Fruit fly (Drosophila melanogaster): Measurements from ENCODE around the gene CG13721.

Gene CG13721

dm6 chr3L:4531941-4532478 is 34.4 kb upstream of the CG13721 start, which contains the start of gene Tie:
Tie (minus strand) TSS chr3L:4532145.
- TF ChIP-seq cic (GFP tag; optimal IDR thresholded peaks at IDR 0.05) (no peak), bab1 (GFP tag; optimal IDR thresholded peaks at IDR 0.05) (peak; percentile 67), CG7045 (GFP tag; optimal IDR thresholded peaks at IDR 0.05) (no peak)

dm6 chr3L:4521809-4522208 is 24.2 kb upstream of the CG13721 start:
- TF ChIP-seq CG1620 (GFP tag; optimal IDR thresholded peaks at IDR 0.05) = no peak
- no peak for TF ChIP-seq Hr96 (GFP tag; optimal IDR thresholded peaks at IDR 0.05)
- TF ChIP-seq Mnt (GFP tag; optimal IDR thresholded peaks at IDR 0.05) = no peak
- no peak for TF ChIP-seq bab1 (GFP tag; optimal IDR thresholded peaks at IDR 0.05)
- no peak for TF ChIP-seq Clk (GFP tag; optimal IDR thresholded peaks at IDR 0.05)
- TF ChIP-seq toe (GFP tag; optimal IDR thresholded peaks at IDR 0.05) = no peak
- TF ChIP-seq kay (GFP tag; ENCODE audit: borderline replicate concordance) = no peak
- no peak for TF ChIP-seq ovo (GFP tag; optimal IDR thresholded peaks at IDR 0.05)
- TF ChIP-seq CG7045 (GFP tag; optimal IDR thresholded peaks at IDR 0.05) = no peak
- TF ChIP-seq CG12768 (GFP tag; optimal IDR thresholded peaks at IDR 0.05) = no peak

- TF ChIP-seq Hr96 (GFP tag; optimal IDR thresholded peaks at IDR 0.05) (no peak), tj (GFP tag; optimal IDR thresholded peaks at IDR 0.05) (no peak), cnc (optimal IDR thresholded peaks at IDR 0.05) (no peak)
Measured at dm6 chr3L:4519417-4519931, 21.9 kb upstream of the CG13721 start.

dm6 chr3L:4516378-4516777 is 18.8 kb upstream of the CG13721 start:
- no peak for TF ChIP-seq Crg-1 (GFP tag; optimal IDR thresholded peaks at IDR 0.05)

dm6 chr3L:4510317-4510716 is 12.7 kb upstream of the CG13721 start:
- no peak for TF ChIP-seq ovo (GFP tag; optimal IDR thresholded peaks at IDR 0.05)
- TF ChIP-seq CG1620 (GFP tag; optimal IDR thresholded peaks at IDR 0.05) = no peak
- no peak for TF ChIP-seq kay (GFP tag; ENCODE audit: borderline replicate concordance)

- TF ChIP-seq pad (GFP tag; optimal IDR thresholded peaks at IDR 0.05) = no peak
- no peak for TF ChIP-seq CG33017 (tag; optimal IDR thresholded peaks at IDR 0.05)
- TF ChIP-seq CG11617 (GFP tag; optimal IDR thresholded peaks at IDR 0.05) = no peak
- no peak for TF ChIP-seq tj (GFP tag; optimal IDR thresholded peaks at IDR 0.05)
Measured at dm6 chr3L:4508926-4509457, 11.4 kb upstream of the CG13721 start.

dm6 chr3L:4508307-4508706 is 10.7 kb upstream of the CG13721 start, which contains the start of gene NT1:
NT1 (minus strand) TSS chr3L:4508433.
- TF ChIP-seq Hr96 (GFP tag; optimal IDR thresholded peaks at IDR 0.05) (no peak), ovo (GFP tag; optimal IDR thresholded peaks at IDR 0.05) (no peak), bab1 (GFP tag; optimal IDR thresholded peaks at IDR 0.05) (no peak), CG7045 (GFP tag; optimal IDR thresholded peaks at IDR 0.05) (no peak), cnc (optimal IDR thresholded peaks at IDR 0.05) (no peak), CG5204 (GFP tag; optimal IDR thresholded peaks at IDR 0.05) (no peak), pad (GFP tag; optimal IDR thresholded peaks at IDR 0.05) (no peak), tj (GFP tag; optimal IDR thresholded peaks at IDR 0.05) (no peak), Mnt (GFP tag; optimal IDR thresholded peaks at IDR 0.05) (no peak), CG7101 (tag; optimal IDR thresholded peaks at IDR 0.05) (no peak), kay (GFP tag; ENCODE audit: borderline replicate concordance) (no peak), cic (GFP tag; optimal IDR thresholded peaks at IDR 0.05) (no peak), CG1620 (GFP tag; optimal IDR thresholded peaks at IDR 0.05) (no peak), CG11617 (GFP tag; optimal IDR thresholded peaks at IDR 0.05) (no peak), Clk (GFP tag; optimal IDR thresholded peaks at IDR 0.05) (no peak), CG33017 (tag; optimal IDR thresholded peaks at IDR 0.05) (no peak), CG12768 (GFP tag; optimal IDR thresholded peaks at IDR 0.05) (no peak), Crg-1 (GFP tag; optimal IDR thresholded peaks at IDR 0.05) (no peak)

- TF ChIP-seq bab1 (GFP tag; optimal IDR thresholded peaks at IDR 0.05) (no peak), Mnt (GFP tag; optimal IDR thresholded peaks at IDR 0.05) (no peak), tj (GFP tag; optimal IDR thresholded peaks at IDR 0.05) (no peak), CG12768 (GFP tag; optimal IDR thresholded peaks at IDR 0.05) (no peak), CG11617 (GFP tag; optimal IDR thresholded peaks at IDR 0.05) (no peak), CG1620 (GFP tag; optimal IDR thresholded peaks at IDR 0.05) (no peak), Clk (GFP tag; optimal IDR thresholded peaks at IDR 0.05) (no peak), kay (GFP tag; ENCODE audit: borderline replicate concordance) (no peak), CG5204 (GFP tag; optimal IDR thresholded peaks at IDR 0.05) (no peak), cnc (optimal IDR thresholded peaks at IDR 0.05) (no peak), Hr96 (GFP tag; optimal IDR thresholded peaks at IDR 0.05) (no peak), pad (GFP tag; optimal IDR thresholded peaks at IDR 0.05) (no peak), CG7101 (tag; optimal IDR thresholded peaks at IDR 0.05) (no peak), CG33017 (tag; optimal IDR thresholded peaks at IDR 0.05) (no peak), CG14711 (tag; optimal IDR thresholded peaks at IDR 0.05) (no peak), toe (GFP tag; optimal IDR thresholded peaks at IDR 0.05) (no peak), ovo (GFP tag; optimal IDR thresholded peaks at IDR 0.05) (no peak)
Measured at dm6 chr3L:4507846-4508245, 10.3 kb upstream of the CG13721 start.

Measured in whole organism, adult.